Fruit fly (Drosophila melanogaster) whole organism, embryonic: Measurements from ENCODE around the gene Rbp1-like.

Experiments
- Ada2b ChIP-seq: fragments of 200-800 bp; sonication (Bioruptor generic); IDR thresholded peaks from 2 replicates; pipeline ENCODE4 v1.3.6; 2022; ENCODE audit warnings: missing biosample characterization, missing genetic modification characterization
- Bteb2 ChIP-seq: fragments of 200-800 bp; sonication (Bioruptor generic); optimal IDR thresholded peaks from 2 replicates; lab custom pipeline; 2016; ENCODE audit warnings: missing biosample characterization, missing genetic modification characterization
- CG10321 ChIP-seq: fragments of 200-800 bp; sonication (Bioruptor generic); IDR thresholded peaks from 2 replicates; pipeline ENCODE4 v1.3.6; 2022; ENCODE audit warnings: missing biosample characterization, missing genetic modification characterization
- CG10366 ChIP-seq: fragments of 200-800 bp; sonication (Bioruptor generic); IDR thresholded peaks from 2 replicates; pipeline ENCODE4 v1.3.6; 2022; ENCODE audit warnings: missing biosample characterization, missing genetic modification characterization
- CG10565 ChIP-seq: fragments of 200-800 bp; sonication (Bioruptor generic); optimal IDR thresholded peaks from 3 replicates; lab custom pipeline; 2016; ENCODE audit warnings: missing biosample characterization, mild to moderate bottlenecking, missing genetic modification characterization
- CG11560 ChIP-seq: fragments of 200-800 bp; sonication (Bioruptor generic); IDR thresholded peaks from 3 replicates; pipeline ENCODE4 v1.3.6; 2022; ENCODE audit warnings: missing biosample characterization, missing genetic modification characterization
- CG12942 ChIP-seq: fragments of 200-800 bp; sonication (Bioruptor generic); optimal IDR thresholded peaks from 3 replicates; lab custom pipeline; 2016; ENCODE audit warnings: missing biosample characterization, missing genetic modification characterization
- CG14441 ChIP-seq: fragments of 200-800 bp; sonication (Bioruptor generic); IDR thresholded peaks from 2 replicates; pipeline ENCODE4 v1.3.6; 2022; ENCODE audit warnings: missing biosample characterization, missing genetic modification characterization
- CG14710 ChIP-seq: fragments of 200-800 bp; sonication (Bioruptor generic); optimal IDR thresholded peaks from 3 replicates; lab custom pipeline; 2019; ENCODE audit warnings: missing biosample characterization, mild to moderate bottlenecking, missing genetic modification characterization, moderate library complexity
- CG15601 ChIP-seq: fragments of 200-800 bp; sonication (Bioruptor generic); optimal IDR thresholded peaks from 3 replicates; lab custom pipeline; 2019; ENCODE audit warnings: missing biosample characterization, mild to moderate bottlenecking, missing genetic modification characterization, moderate library complexity
- CG15696 ChIP-seq: fragments of 200-800 bp; sonication (Bioruptor generic); optimal IDR thresholded peaks from 2 replicates; lab custom pipeline; 2019; ENCODE audit warnings: missing biosample characterization, mild to moderate bottlenecking, missing genetic modification characterization, moderate library complexity
- CG17912 ChIP-seq: fragments of 200-800 bp; sonication (Bioruptor generic); optimal IDR thresholded peaks from 2 replicates; lab custom pipeline; 2018; ENCODE audit warnings: missing biosample characterization, mild to moderate bottlenecking, missing genetic modification characterization
- CG18476 ChIP-seq: fragments of 200-800 bp; sonication (Bioruptor generic); optimal IDR thresholded peaks from 2 replicates; lab custom pipeline; 2016; ENCODE audit warnings: missing biosample characterization, mild to moderate bottlenecking, missing genetic modification characterization
- CG18599 ChIP-seq: fragments of 200-800 bp; sonication (Bioruptor generic); optimal IDR thresholded peaks from 3 replicates; lab custom pipeline; 2017; ENCODE audit warnings: missing biosample characterization, missing genetic modification characterization, mild to moderate bottlenecking, moderate library complexity, missing genetic modification reagents
- CG2120 ChIP-seq: fragments of 200-800 bp; sonication (Bioruptor generic); optimal IDR thresholded peaks from 3 replicates; lab custom pipeline; 2016; ENCODE audit warnings: missing biosample characterization, missing genetic modification characterization
- CG2202 ChIP-seq: fragments of 200-800 bp; sonication (Bioruptor generic); optimal IDR thresholded peaks from 2 replicates; lab custom pipeline; 2018; ENCODE audit warnings: missing biosample characterization, mild to moderate bottlenecking, missing genetic modification characterization
- CG3847 ChIP-seq: fragments of 200-800 bp; sonication (Bioruptor generic); IDR thresholded peaks from 2 replicates; pipeline ENCODE4 v1.3.6; 2022; ENCODE audit warnings: missing biosample characterization, missing genetic modification characterization
- CG3995 ChIP-seq: fragments of 200-800 bp; sonication (Bioruptor generic); optimal IDR thresholded peaks from 3 replicates; lab custom pipeline; 2016; ENCODE audit warnings: missing biosample characterization, missing genetic modification characterization
- CG4404 ChIP-seq: fragments of 200-800 bp; sonication (Bioruptor generic); IDR thresholded peaks from 2 replicates; pipeline ENCODE4 v1.3.6; 2022; ENCODE audit warnings: missing biosample characterization, missing genetic modification characterization
- CG6272 ChIP-seq: fragments of 200-800 bp; sonication (Bioruptor generic); IDR thresholded peaks from 2 replicates; pipeline ENCODE4 v1.3.6; 2022; ENCODE audit warnings: missing biosample characterization, missing genetic modification characterization
- CG7987 ChIP-seq: fragments of 200-800 bp; sonication (Bioruptor generic); optimal IDR thresholded peaks from 2 replicates; lab custom pipeline; 2018; ENCODE audit warnings: missing biosample characterization, mild to moderate bottlenecking, missing genetic modification characterization, moderate library complexity
- CG9932 ChIP-seq: fragments of 200-800 bp; sonication (Bioruptor generic); IDR thresholded peaks from 2 replicates; pipeline ENCODE4 v1.3.6; 2022; ENCODE audit warnings: missing biosample characterization, missing genetic modification characterization
- Dbx ChIP-seq: fragments of 200-800 bp; sonication (Bioruptor generic); IDR thresholded peaks from 3 replicates; pipeline ENCODE4 v1.3.6; 2022; ENCODE audit warnings: missing biosample characterization, missing genetic modification characterization
- Drgx ChIP-seq: fragments of 200-800 bp; sonication (Bioruptor generic); IDR thresholded peaks from 2 replicates; pipeline ENCODE4 v1.3.6; 2022; ENCODE audit warnings: missing biosample characterization, missing genetic modification characterization
- Lim3 ChIP-seq: fragments of 200-800 bp; sonication (Bioruptor generic); IDR thresholded peaks from 2 replicates; pipeline ENCODE4 v1.3.6; 2022; ENCODE audit warnings: missing biosample characterization, missing genetic modification characterization
- MESR4 ChIP-seq: fragments of 200-800 bp; sonication (Bioruptor generic); optimal IDR thresholded peaks from 2 replicates; lab custom pipeline; 2018; ENCODE audit warnings: missing biosample characterization, mild to moderate bottlenecking, missing genetic modification characterization, moderate library complexity
- Myb ChIP-seq: fragments of 200-800 bp; sonication (Bioruptor generic); optimal IDR thresholded peaks from 2 replicates; lab custom pipeline; 2016; ENCODE audit warnings: missing biosample characterization, missing genetic modification characterization
- NFAT ChIP-seq: fragments of 200-800 bp; sonication (Bioruptor generic); IDR thresholded peaks from 2 replicates; pipeline ENCODE4 v1.3.6; 2022; ENCODE audit warnings: missing biosample characterization, missing genetic modification characterization
- Oli ChIP-seq: fragments of 200-800 bp; sonication (Bioruptor generic); optimal IDR thresholded peaks from 2 replicates; lab custom pipeline; 2018; ENCODE audit warnings: missing biosample characterization, mild to moderate bottlenecking, missing genetic modification characterization, moderate library complexity
- Poxn ChIP-seq: fragments of 200-800 bp; sonication (Bioruptor generic); IDR thresholded peaks from 2 replicates; pipeline ENCODE4 v1.3.6; 2022; ENCODE audit warnings: missing biosample characterization, missing genetic modification characterization
- Scr ChIP-seq: fragments of 200-800 bp; sonication (Bioruptor generic); IDR thresholded peaks from 2 replicates; pipeline ENCODE4 v1.3.6; 2022; ENCODE audit warnings: missing biosample characterization, missing genetic modification characterization; ENCODE audit not compliant: partially characterized antibody
- Sry-δ ChIP-seq: fragments of 200-800 bp; sonication (Bioruptor generic); optimal IDR thresholded peaks from 2 replicates; lab custom pipeline; 2016; ENCODE audit warnings: missing biosample characterization, missing genetic modification characterization
- Taf1 ChIP-seq: fragments of 200-800 bp; sonication (Bioruptor generic); IDR thresholded peaks from 2 replicates; pipeline ENCODE4 v1.3.6; 2022; ENCODE audit warnings: missing biosample characterization, missing genetic modification characterization
- corto ChIP-seq: fragments of 200-800 bp; sonication (Bioruptor generic); optimal IDR thresholded peaks from 2 replicates; lab custom pipeline; 2016; ENCODE audit warnings: missing biosample characterization, mild to moderate bottlenecking, missing genetic modification characterization, moderate library complexity
- crol ChIP-seq: fragments of 200-800 bp; sonication (Bioruptor generic); IDR thresholded peaks from 2 replicates; pipeline ENCODE4 v1.3.6; 2022; ENCODE audit warnings: missing biosample characterization, missing genetic modification characterization
- da ChIP-seq: fragments of 200-800 bp; sonication (Bioruptor generic); optimal IDR thresholded peaks from 2 replicates; lab custom pipeline; 2016; ENCODE audit warnings: missing biosample characterization, missing genetic modification characterization
- dimm ChIP-seq: fragments of 200-800 bp; sonication (Bioruptor generic); IDR thresholded peaks from 2 replicates; pipeline ENCODE4 v1.3.6; 2022; ENCODE audit warnings: missing biosample characterization, missing genetic modification characterization
- dpn ChIP-seq, 2 experiments: fragments of 200-800 bp; sonication (Bioruptor generic); optimal IDR thresholded peaks; 3 replicates each; lab custom pipeline; 2016; ENCODE audit warnings: missing biosample characterization in 2 of 2, missing genetic modification characterization in 2 of 2
- en ChIP-seq: fragments of 200-800 bp; sonication (Bioruptor generic); optimal IDR thresholded peaks from 2 replicates; lab custom pipeline; 2016; ENCODE audit warnings: missing biosample characterization, missing genetic modification characterization
- ewg ChIP-seq: fragments of 200-800 bp; sonication (Bioruptor generic); optimal IDR thresholded peaks from 3 replicates; lab custom pipeline; 2017; ENCODE audit warnings: mild to moderate bottlenecking, missing biosample characterization, missing genetic modification reagents, missing genetic modification characterization
- ind ChIP-seq: fragments of 200-800 bp; sonication (Bioruptor generic); optimal IDR thresholded peaks from 3 replicates; lab custom pipeline; 2016; ENCODE audit warnings: missing biosample characterization, missing genetic modification characterization
- lov ChIP-seq, 2 experiments: fragments of 200-800 bp in 1 of 2; fragments of >200 bp in 1 of 2; sonication (Bioruptor generic) in 1 of 2; IDR thresholded peaks in 1 of 2; optimal IDR thresholded peaks in 1 of 2; 2 replicates in 1 of 2; 3 replicates in 1 of 2; pipeline versions ENCODE4 v1.3.6 to Lab custom; 2017 to 2022; ENCODE audit warnings: missing biosample characterization in 1 of 2, missing genetic modification characterization in 1 of 2
- odd ChIP-seq: fragments of 200-800 bp; sonication (Bioruptor generic); optimal IDR thresholded peaks from 2 replicates; lab custom pipeline; 2017; ENCODE audit warnings: missing biosample characterization, mild to moderate bottlenecking, missing genetic modification characterization
- pros ChIP-seq: fragments of 200-800 bp; sonication (Bioruptor generic); optimal IDR thresholded peaks from 3 replicates; lab custom pipeline; 2019; ENCODE audit warnings: missing biosample characterization, mild to moderate bottlenecking, missing genetic modification characterization, moderate library complexity
- pzg ChIP-seq: fragments of 200-800 bp; sonication (Bioruptor generic); optimal IDR thresholded peaks from 3 replicates; lab custom pipeline; 2018; ENCODE audit warnings: missing biosample characterization, mild to moderate bottlenecking, missing genetic modification characterization, moderate library complexity
- tll ChIP-seq, 2 experiments: fragments of 200-800 bp in 1 of 2; fragments of >200 bp in 1 of 2; sonication (Bioruptor generic) in 1 of 2; optimal IDR thresholded peaks; 2 replicates each; lab custom pipeline; 2017 to 2019; ENCODE audit warnings: missing biosample characterization in 2 of 2, missing genetic modification characterization in 2 of 2, mild to moderate bottlenecking in 1 of 2, moderate library complexity in 1 of 2
- tx ChIP-seq: fragments of 200-800 bp; sonication (Bioruptor generic); optimal IDR thresholded peaks from 2 replicates; lab custom pipeline; 2016; ENCODE audit warnings: missing biosample characterization, missing genetic modification characterization
- unpg ChIP-seq: fragments of 200-800 bp; sonication (Bioruptor generic); optimal IDR thresholded peaks from 3 replicates; lab custom pipeline; 2018; ENCODE audit warnings: missing biosample characterization, mild to moderate bottlenecking, missing genetic modification characterization, moderate library complexity
- vnd ChIP-seq: fragments of 200-800 bp; sonication (Bioruptor generic); IDR thresholded peaks from 3 replicates; pipeline ENCODE4 v1.3.6; 2022; ENCODE audit warnings: missing biosample characterization, missing genetic modification characterization; ENCODE audit not compliant: partially characterized antibody

Gene Rbp1-like

dm6 chrX:13334434-13335146 is 50.1 kb downstream of the Rbp1-like start (continued):
- TF ChIP-seq CG3847 (GFP tag; lab: Robert Waterston, UW), result peak; percentile 54
- no peak for TF ChIP-seq Oli
- TF ChIP-seq Dbx (GFP tag; lab: Robert Waterston, UW), result 0 out of 3 replicates have a peak, but pooled peaks have one; percentile 45
- TF ChIP-seq tx (GFP tag; lab: Kevin White, UChicago), result no peak
- TF ChIP-seq tll (GFP tag; optimal IDR thresholded peaks at IDR 0.05; lab: Kevin White, UChicago), result no peak
- no peak for TF ChIP-seq CG10565 (GFP tag; lab: Kevin White, UChicago)
- TF ChIP-seq Poxn (GFP tag; lab: Robert Waterston, UW), result no peak
- TF ChIP-seq lov (optimal IDR thresholded peaks at IDR 0.05; lab: Kevin White, UChicago), result no peak
- TF ChIP-seq lov (GFP tag; IDR thresholded peaks at IDR 0.05; lab: Robert Waterston, UW), result no peak
- no peak for TF ChIP-seq dimm
- TF ChIP-seq pzg, result peak; percentile 81
- TF ChIP-seq vnd (GFP tag; lab: Robert Waterston, UW), result no peak
- TF ChIP-seq CG7987, result no peak
- no peak for TF ChIP-seq CG6272 (GFP tag; lab: Robert Waterston, UW)
- peak; percentile 24 for TF ChIP-seq Bteb2 (GFP tag; lab: Kevin White, UChicago)
- no peak for TF ChIP-seq Ada2b (GFP tag; lab: Robert Waterston, UW)
- TF ChIP-seq CG4404 (GFP tag; lab: Robert Waterston, UW), result no peak
- TF ChIP-seq Scr, result no peak
- TF ChIP-seq Sry-δ (GFP tag; lab: Kevin White, UChicago), result peak; percentile 33
- TF ChIP-seq CG12942 (GFP tag; lab: Kevin White, UChicago), result peak; percentile 33
- no peak for TF ChIP-seq MESR4 (GFP tag; lab: Kevin White, UChicago)
- TF ChIP-seq CG2120, result peak; percentile 74
- TF ChIP-seq CG9932 (GFP tag; lab: Robert Waterston, UW), result peak; percentile 70
- TF ChIP-seq CG18599 (GFP tag; lab: Kevin White, UChicago), result peak; percentile 36
- no peak for TF ChIP-seq corto (GFP tag; lab: Kevin White, UChicago)
- TF ChIP-seq CG14710, result peak; percentile 47
- peak; percentile 9; the same call in 1 of the 2 replicates for TF ChIP-seq NFAT (GFP tag; lab: Robert Waterston, UW)
- TF ChIP-seq CG10321 (GFP tag; lab: Robert Waterston, UW), result no peak
- no peak for TF ChIP-seq en (GFP tag; lab: Kevin White, UChicago)
- TF ChIP-seq Taf1 (GFP tag; lab: Robert Waterston, UW), result no peak
- TF ChIP-seq odd (GFP tag; lab: Kevin White, UChicago), result no peak
- TF ChIP-seq pros (GFP tag; lab: Kevin White, UChicago), result no peak
- no peak for TF ChIP-seq CG15696 (tag; lab: Kevin White, UChicago)
- no peak for TF ChIP-seq CG11560 (tag; lab: Robert Waterston, UW)
- no peak for TF ChIP-seq CG17912 (GFP tag; lab: Kevin White, UChicago)
- no peak for TF ChIP-seq da (GFP tag; lab: Kevin White, UChicago)
- peak; percentile 96 for TF ChIP-seq Myb
- TF ChIP-seq crol (GFP tag; lab: Robert Waterston, UW), result no peak
- peak; percentile 14 for TF ChIP-seq ind (GFP tag; lab: Kevin White, UChicago)
- peak; percentile 52 to 62 for TF ChIP-seq dpn (GFP tag; optimal IDR thresholded peaks at IDR 0.05; lab: Kevin White, UChicago)
- TF ChIP-seq CG10366, result no peak
- TF ChIP-seq CG18476 (GFP tag; lab: Kevin White, UChicago), result no peak
- TF ChIP-seq Drgx, result peak; percentile 14; the same call in 1 of the 2 replicates
- TF ChIP-seq CG15601, result peak; percentile 84
- TF ChIP-seq Lim3 (GFP tag; lab: Robert Waterston, UW), result no peak
- no peak for TF ChIP-seq CG3995 (GFP tag; lab: Kevin White, UChicago)
- TF ChIP-seq ewg (GFP tag; lab: Kevin White, UChicago), result no peak
- peak; percentile 15 for TF ChIP-seq CG2202 (tag; lab: Kevin White, UChicago)
- no peak for TF ChIP-seq unpg
- TF ChIP-seq CG14441 (GFP tag; lab: Robert Waterston, UW), result no peak
